Worm (Caenorhabditis elegans) whole organism, L2 larva: ENCODE measurements around the gene K03B8.4.

ENCODE experiments used
- C34F6.9 ChIP-seq: fragments of 150-350 bp; optimal IDR thresholded peaks from 2 replicates; lab custom pipeline; 2014; ENCODE audit warnings: missing biosample characterization, missing genetic modification characterization
- R02D3.7 ChIP-seq: fragments of 150-350 bp; optimal IDR thresholded peaks from 2 replicates; lab custom pipeline; 2014; ENCODE audit warnings: missing biosample characterization, missing genetic modification characterization
- Y55F3AM.14 ChIP-seq: fragments of 200-800 bp; sonication (Bioruptor generic); optimal IDR thresholded peaks from 2 replicates; lab custom pipeline; 2018; ENCODE audit warnings: mild to moderate bottlenecking, missing genetic modification characterization, missing compliant biosample characterization
- alr-1 ChIP-seq: fragments of 150-350 bp; optimal IDR thresholded peaks from 2 replicates; lab custom pipeline; 2014; ENCODE audit warnings: missing biosample characterization, missing genetic modification characterization
- aly-2 ChIP-seq: fragments of 150-350 bp; optimal IDR thresholded peaks from 2 replicates; lab custom pipeline; 2014; ENCODE audit warnings: missing biosample characterization, missing genetic modification characterization
- ama-1 ChIP-seq: fragments of 150-350 bp; optimal IDR thresholded peaks from 2 replicates; lab custom pipeline; 2018; ENCODE audit warnings: inconsistent platforms
- ceh-16 ChIP-seq: fragments of 150-350 bp; optimal IDR thresholded peaks from 2 replicates; lab custom pipeline; 2014; ENCODE audit warnings: missing biosample characterization, missing genetic modification characterization
- dmd-4 ChIP-seq: sonication (generic microtip); optimal IDR thresholded peaks from 2 replicates; lab custom pipeline; 2017; ENCODE audit warnings: missing biosample characterization, missing genetic modification characterization
- egl-27 ChIP-seq: sonication (generic microtip); optimal IDR thresholded peaks from 3 replicates; lab custom pipeline; 2017; ENCODE audit warnings: missing biosample characterization, missing genetic modification reagents, missing genetic modification characterization
- elt-1 ChIP-seq: fragments of 150-350 bp; optimal IDR thresholded peaks from 2 replicates; lab custom pipeline; 2014; ENCODE audit warnings: missing biosample characterization, missing genetic modification characterization
- elt-3 ChIP-seq: sonication (generic microtip); optimal IDR thresholded peaks from 2 replicates; lab custom pipeline; 2017; ENCODE audit warnings: missing biosample characterization, missing genetic modification characterization
- gmeb-1 ChIP-seq: fragments of 150-350 bp; optimal IDR thresholded peaks from 2 replicates; lab custom pipeline; 2014; ENCODE audit warnings: missing biosample characterization, missing genetic modification characterization
- lin-13 ChIP-seq: fragments of 150-350 bp; optimal IDR thresholded peaks from 2 replicates; lab custom pipeline; 2014; ENCODE audit warnings: missing biosample characterization, missing genetic modification reagents, missing genetic modification characterization
- lin-39 ChIP-seq: fragments of 150-350 bp; optimal IDR thresholded peaks from 2 replicates; lab custom pipeline; 2014; ENCODE audit warnings: missing biosample characterization, missing genetic modification reagents, missing genetic modification characterization
- lsy-2 ChIP-seq, 2 experiments: fragments of 150-350 bp in 1 of 2; sonication (generic microtip) in 1 of 2; optimal IDR thresholded peaks; 2 replicates each; lab custom pipeline; 2014 to 2017; ENCODE audit warnings: missing biosample characterization in 2 of 2, missing genetic modification characterization in 2 of 2
- mab-5 ChIP-seq: fragments of 150-350 bp; optimal IDR thresholded peaks from 2 replicates; lab custom pipeline; 2014; ENCODE audit warnings: missing biosample characterization, missing genetic modification characterization
- mdl-1 ChIP-seq, 2 experiments: fragments of 150-350 bp in 1 of 2; sonication (generic microtip) in 1 of 2; optimal IDR thresholded peaks; 2 replicates each; lab custom pipeline; 2017; ENCODE audit warnings: missing biosample characterization in 2 of 2, missing genetic modification characterization in 2 of 2
- nhr-10 ChIP-seq: sonication (generic microtip); optimal IDR thresholded peaks from 2 replicates; lab custom pipeline; 2017; ENCODE audit warnings: missing biosample characterization, missing genetic modification characterization
- nhr-21 ChIP-seq: fragments of 150-350 bp; optimal IDR thresholded peaks from 2 replicates; lab custom pipeline; 2014; ENCODE audit warnings: missing biosample characterization, missing genetic modification characterization
- nhr-23 ChIP-seq: fragments of 150-350 bp; optimal IDR thresholded peaks from 2 replicates; lab custom pipeline; 2014; ENCODE audit warnings: missing biosample characterization, missing genetic modification reagents, missing genetic modification characterization
- nhr-237 ChIP-seq: fragments of 150-350 bp; optimal IDR thresholded peaks from 2 replicates; lab custom pipeline; 2014; ENCODE audit warnings: missing biosample characterization, missing genetic modification characterization
- nhr-6 ChIP-seq: fragments of 150-350 bp; optimal IDR thresholded peaks from 2 replicates; lab custom pipeline; 2014; ENCODE audit warnings: missing biosample characterization, missing genetic modification characterization
- nhr-77 ChIP-seq: fragments of 150-350 bp; optimal IDR thresholded peaks from 2 replicates; lab custom pipeline; 2014; ENCODE audit warnings: missing biosample characterization, missing genetic modification characterization
- peb-1 ChIP-seq: fragments of 150-350 bp; optimal IDR thresholded peaks from 2 replicates; lab custom pipeline; 2014; ENCODE audit warnings: missing biosample characterization, missing genetic modification characterization
- skn-1 ChIP-seq: sonication (generic microtip); optimal IDR thresholded peaks from 2 replicates; lab custom pipeline; 2017; ENCODE audit warnings: missing biosample characterization, missing genetic modification characterization
- sma-9 ChIP-seq, 2 experiments: fragments of 150-350 bp in 1 of 2; sonication (generic microtip) in 1 of 2; optimal IDR thresholded peaks; 2 replicates each; lab custom pipeline; 2014 to 2016; ENCODE audit warnings: missing genetic modification characterization in 2 of 2, mild to moderate bottlenecking in 1 of 2, missing biosample characterization in 1 of 2, missing compliant biosample characterization in 1 of 2, missing genetic modification reagents in 1 of 2, moderate library complexity in 1 of 2
- snpc-4 ChIP-seq: fragments of 150-350 bp; optimal IDR thresholded peaks from 2 replicates; lab custom pipeline; 2014; ENCODE audit warnings: missing biosample characterization, missing genetic modification characterization
- unc-39 ChIP-seq: fragments of 150-350 bp; optimal IDR thresholded peaks from 2 replicates; lab custom pipeline; 2014; ENCODE audit warnings: missing biosample characterization, missing genetic modification characterization
- unc-62 ChIP-seq: fragments of 150-350 bp; optimal IDR thresholded peaks from 2 replicates; lab custom pipeline; 2014; ENCODE audit warnings: missing biosample characterization, missing genetic modification reagents, missing genetic modification characterization
- zag-1 ChIP-seq: fragments of 150-350 bp; optimal IDR thresholded peaks from 2 replicates; lab custom pipeline; 2014; ENCODE audit warnings: missing biosample characterization, missing genetic modification characterization
- ztf-11 ChIP-seq: sonication (generic microtip); optimal IDR thresholded peaks from 2 replicates; lab custom pipeline; 2017; ENCODE audit warnings: missing biosample characterization, missing genetic modification characterization
- ztf-4 ChIP-seq: fragments of 150-350 bp; optimal IDR thresholded peaks from 2 replicates; lab custom pipeline; 2014; ENCODE audit warnings: missing biosample characterization, missing genetic modification characterization

The K03B8.4 gene

ce11 chrV:11390394-11390793 lies 4.5 kb downstream of the K03B8.4 start, which contains the start of the genes K03B8.11 and K03B8.14:
TSS of gene K03B8.11 (minus strand) at chrV:11390494.
TSS of gene K03B8.14 (plus strand) at chrV:11390503.
- TF ChIP-seq nhr-6 (tag; lab: Kevin White, UChicago) = no peak
- no peak for TF ChIP-seq lsy-2 (tag; optimal IDR thresholded peaks at IDR 0.05; lab: Kevin White, UChicago)
- TF ChIP-seq peb-1 = no peak
- TF ChIP-seq mdl-1 (tag; optimal IDR thresholded peaks at IDR 0.05; lab: Kevin White, UChicago) = no peak
- TF ChIP-seq skn-1 (tag; lab: Kevin White, UChicago) = no peak
- no peak for TF ChIP-seq ztf-11 (tag; lab: Kevin White, UChicago)
- TF ChIP-seq nhr-10 = no peak
- no peak for TF ChIP-seq unc-39 (tag; lab: Kevin White, UChicago)
- TF ChIP-seq lin-13 (GFP tag; lab: Kevin White, UChicago) = no peak
- no peak for TF ChIP-seq nhr-237 (tag; lab: Kevin White, UChicago)
- TF ChIP-seq lin-39 (tag; lab: Kevin White, UChicago) = no peak
- no peak for TF ChIP-seq mab-5 (tag; lab: Kevin White, UChicago)
- no peak for TF ChIP-seq unc-62 (GFP tag; lab: Kevin White, UChicago)
- TF ChIP-seq dmd-4 = no peak
- TF ChIP-seq zag-1 (tag; lab: Kevin White, UChicago) = no peak
- TF ChIP-seq nhr-21 (tag; lab: Kevin White, UChicago) = no peak

- TF ChIP-seq gmeb-1 (tag; lab: Kevin White, UChicago) (no peak), R02D3.7 (no peak)
Observed at ce11 chrV:11389776-11390175, 5.1 kb downstream of the K03B8.4 start, which contains the start of gene col-155. TSS of gene col-155 (minus strand) at chrV:11389876.

DNA sequence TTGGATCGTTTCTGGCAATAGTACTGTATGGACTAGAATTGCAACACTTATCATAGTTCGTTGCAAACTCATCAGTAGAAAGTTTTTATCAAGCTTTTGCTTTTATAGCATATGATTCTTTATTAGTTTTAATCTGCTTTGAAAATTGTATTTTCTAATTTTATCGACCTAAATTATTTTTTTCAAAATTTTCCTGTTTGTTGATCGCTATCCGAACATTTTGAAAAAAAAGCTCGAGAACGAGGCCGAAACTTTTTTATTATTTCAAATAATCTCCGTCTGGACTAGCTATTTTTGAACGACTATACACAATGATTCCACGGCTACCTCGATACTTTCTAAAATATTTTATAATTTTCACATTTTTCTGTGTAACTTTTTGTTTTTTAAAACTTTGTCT lies 8.5 kb downstream of the K03B8.4 start, which contains the start of gene F55C10.4:
TSS of gene F55C10.4 (plus strand) at position 301 of the 400 bp plus-strand sequence.
- no peak for TF ChIP-seq skn-1 (tag; lab: Kevin White, UChicago)
- no peak for TF ChIP-seq snpc-4
- no peak for TF ChIP-seq ceh-16
- TF ChIP-seq gmeb-1 (tag; lab: Kevin White, UChicago) = no peak
- TF ChIP-seq unc-39 (tag; lab: Kevin White, UChicago) = no peak
- no peak for TF ChIP-seq sma-9 (GFP tag; optimal IDR thresholded peaks at IDR 0.05; lab: Kevin White, UChicago)
- no peak for TF ChIP-seq sma-9 (tag; optimal IDR thresholded peaks at IDR 0.05; lab: Kevin White, UChicago)
- no peak for TF ChIP-seq Y55F3AM.14 (GFP tag; lab: Kevin White, UChicago)
- no peak for TF ChIP-seq unc-62 (GFP tag; lab: Kevin White, UChicago)

- TF ChIP-seq elt-3 (tag; lab: Kevin White, UChicago) = no peak
- no peak for TF ChIP-seq unc-62 (GFP tag; lab: Kevin White, UChicago)
- no peak for TF ChIP-seq ama-1
- no peak for TF ChIP-seq ztf-4
- no peak for TF ChIP-seq C34F6.9
- no peak for TF ChIP-seq mdl-1 (tag; optimal IDR thresholded peaks at IDR 0.05; lab: Kevin White, UChicago)
- TF ChIP-seq Y55F3AM.14 (GFP tag; lab: Kevin White, UChicago) = no peak
- TF ChIP-seq skn-1 (tag; lab: Kevin White, UChicago) = no peak
Observed at ce11 chrV:11385060-11385459, 9.9 kb downstream of the K03B8.4 start, which contains the start of gene col-154. TSS of gene col-154 (plus strand) at chrV:11385360.

- TF ChIP-seq C34F6.9 = no peak
- TF ChIP-seq nhr-77 (tag; lab: Kevin White, UChicago) = no peak
Observed at ce11 chrV:11383032-11383431, 11.9 kb downstream of the K03B8.4 start, which contains the start of gene F55C10.5. TSS of gene F55C10.5 (plus strand) at chrV:11383105.

DNA sequence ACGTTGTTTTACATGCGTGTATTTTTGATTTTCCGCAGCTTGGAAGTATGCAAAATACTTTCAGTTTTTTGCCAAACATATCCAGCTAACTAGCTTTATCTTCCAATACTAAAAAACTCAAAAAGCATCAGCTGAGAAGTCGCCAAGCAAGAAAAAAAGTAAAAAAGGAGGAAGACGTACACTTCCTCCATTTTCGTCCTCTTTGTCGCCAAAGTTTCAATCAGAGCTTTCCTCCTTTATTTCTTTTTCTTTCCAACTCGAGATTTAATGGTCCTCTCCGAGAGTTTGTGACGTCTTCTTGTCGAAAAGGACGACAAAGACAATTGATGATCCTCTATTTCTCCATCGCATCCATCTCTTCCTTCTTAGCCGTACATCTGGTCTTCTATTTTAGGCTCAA lies 14.4 kb downstream of the K03B8.4 start:
- peak; percentile 16 for TF ChIP-seq sma-9 (GFP tag; optimal IDR thresholded peaks at IDR 0.05; lab: Kevin White, UChicago)
- no peak for TF ChIP-seq sma-9 (tag; optimal IDR thresholded peaks at IDR 0.05; lab: Kevin White, UChicago)
- TF ChIP-seq aly-2 (tag; lab: Kevin White, UChicago) = no peak

DNA sequence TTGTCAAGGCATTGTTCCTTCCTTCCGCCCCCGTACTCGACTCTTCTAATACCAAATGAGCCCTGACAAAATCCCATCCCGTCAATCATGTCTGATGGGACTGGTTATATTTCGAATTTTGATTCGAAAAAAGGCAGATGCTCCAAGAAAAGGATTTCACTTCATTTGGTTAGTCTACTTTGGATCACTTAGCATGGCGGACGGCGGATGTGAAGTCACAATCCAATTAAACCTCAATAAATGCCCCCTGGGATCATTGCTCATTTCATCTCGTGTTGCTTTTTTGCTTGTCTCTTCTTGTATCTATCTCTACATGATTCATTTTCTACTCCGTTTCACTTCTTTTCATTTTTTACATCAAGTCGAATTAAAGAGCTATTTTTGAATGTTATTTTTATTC lies 15.6 kb downstream of the K03B8.4 start:
- no peak for TF ChIP-seq elt-1 (tag; lab: Kevin White, UChicago)
- TF ChIP-seq ztf-4 = no peak
- TF ChIP-seq aly-2 (tag; lab: Kevin White, UChicago) = no peak
- no peak for TF ChIP-seq egl-27 (tag; lab: Kevin White, UChicago)
- no peak for TF ChIP-seq nhr-23 (tag; lab: Kevin White, UChicago)
- TF ChIP-seq alr-1 = no peak
- TF ChIP-seq unc-62 (GFP tag; lab: Kevin White, UChicago) = no peak
- no peak for TF ChIP-seq mab-5 (tag; lab: Kevin White, UChicago)
